Worm (Caenorhabditis elegans): ENCODE results near the gene cdc-14.

ce11 chrII:5640362-5641079 is 47.3 kb upstream of the cdc-14 start:
- TF ChIP-seq sma-9 (GFP tag; optimal IDR thresholded peaks at IDR 0.05) (no peak), sma-9 (tag; optimal IDR thresholded peaks at IDR 0.05) (no peak), C34F6.9 (tag; optimal IDR thresholded peaks at IDR 0.05) (no peak), nhr-12 (tag; optimal IDR thresholded peaks at IDR 0.05) (no peak), blmp-1 (tag; optimal IDR thresholded peaks at IDR 0.05; ENCODE audit: insufficient read depth) (no peak), lin-39 (tag; optimal IDR thresholded peaks at IDR 0.05) (no peak), skn-1 (tag; optimal IDR thresholded peaks at IDR 0.05) (no peak), elt-1 (tag; optimal IDR thresholded peaks at IDR 0.05) (no peak), lin-11 (tag; optimal IDR thresholded peaks at IDR 0.05) (no peak), ama-1 (optimal IDR thresholded peaks at IDR 0.05) (no peak), aly-2 (tag; optimal IDR thresholded peaks at IDR 0.05) (no peak), nhr-129 (tag; optimal IDR thresholded peaks at IDR 0.05) (no peak), nhr-11 (tag; optimal IDR thresholded peaks at IDR 0.05) (no peak), nhr-21 (tag; optimal IDR thresholded peaks at IDR 0.05) (no peak), mdl-1 (tag; optimal IDR thresholded peaks at IDR 0.05) (no peak)

Data from whole organism, L2 larva.